Fruit fly (Drosophila melanogaster) whole organism, embryonic: ENCODE results near the gene CG42302.

Experiments
- Blimp-1 ChIP-seq: fragments of 200-800 bp; sonication (Bioruptor generic); optimal IDR thresholded peaks from 3 replicates; lab custom pipeline; 2018; ENCODE audit warnings: missing biosample characterization, missing genetic modification characterization, mild to moderate bottlenecking, moderate library complexity, missing genetic modification reagents
- CG12155 ChIP-seq: fragments of 200-800 bp; sonication (Bioruptor generic); optimal IDR thresholded peaks from 3 replicates; lab custom pipeline; 2016; ENCODE audit warnings: missing biosample characterization, missing genetic modification characterization
- CG13287 ChIP-seq: fragments of 200-800 bp; sonication (Bioruptor generic); IDR thresholded peaks from 2 replicates; pipeline ENCODE4 v1.3.6; 2022; ENCODE audit warnings: missing biosample characterization, missing genetic modification characterization; ENCODE audit not compliant: partially characterized antibody
- CG14014 ChIP-seq: fragments of 200-800 bp; sonication (Bioruptor generic); IDR thresholded peaks from 2 replicates; pipeline ENCODE4 v1.3.6; 2022; ENCODE audit warnings: missing biosample characterization, missing genetic modification characterization
- CG14667 ChIP-seq: fragments of 200-800 bp; sonication (Bioruptor generic); IDR thresholded peaks from 2 replicates; pipeline ENCODE4 v1.3.6; 2022; ENCODE audit warnings: missing biosample characterization, missing genetic modification characterization
- CG1603 ChIP-seq: fragments of 200-800 bp; sonication (Bioruptor generic); optimal IDR thresholded peaks from 2 replicates; lab custom pipeline; 2019; ENCODE audit warnings: missing biosample characterization, mild to moderate bottlenecking, missing genetic modification characterization, moderate library complexity
- CG17361 ChIP-seq: fragments of 200-800 bp; sonication (Bioruptor generic); IDR thresholded peaks from 3 replicates; pipeline ENCODE4 v1.3.6; 2022; ENCODE audit warnings: missing biosample characterization, missing genetic modification characterization
- CG31365 ChIP-seq: fragments of 200-800 bp; sonication (Bioruptor generic); optimal IDR thresholded peaks from 2 replicates; lab custom pipeline; 2018; ENCODE audit warnings: missing biosample characterization, mild to moderate bottlenecking, missing genetic modification characterization
- CG33557 ChIP-seq: fragments of 200-800 bp; sonication (Bioruptor generic); optimal IDR thresholded peaks from 2 replicates; lab custom pipeline; 2019; ENCODE audit warnings: missing biosample characterization, mild to moderate bottlenecking, missing genetic modification characterization, moderate library complexity
- CG3407 ChIP-seq: fragments of 200-800 bp; sonication (Bioruptor generic); optimal IDR thresholded peaks from 2 replicates; lab custom pipeline; 2018; ENCODE audit warnings: missing biosample characterization, mild to moderate bottlenecking, missing genetic modification characterization
- CG34224 ChIP-seq: fragments of 200-800 bp; sonication (Bioruptor generic); IDR thresholded peaks from 3 replicates; pipeline ENCODE4 v1.3.6; 2022; ENCODE audit warnings: missing biosample characterization, missing genetic modification characterization; ENCODE audit not compliant: partially characterized antibody
- CG4360 ChIP-seq: fragments of 200-800 bp; sonication (Bioruptor generic); IDR thresholded peaks from 2 replicates; pipeline ENCODE4 v1.3.6; 2022; ENCODE audit warnings: missing biosample characterization, missing genetic modification characterization
- CG4617 ChIP-seq: fragments of 200-800 bp; sonication (Bioruptor generic); optimal IDR thresholded peaks from 3 replicates; lab custom pipeline; 2016; ENCODE audit warnings: missing biosample characterization, missing genetic modification characterization, borderline replicate concordance
- CG6254 ChIP-seq: fragments of 200-800 bp; sonication (Bioruptor generic); optimal IDR thresholded peaks from 3 replicates; lab custom pipeline; 2017; ENCODE audit warnings: mild to moderate bottlenecking, missing biosample characterization, missing genetic modification reagents, missing genetic modification characterization
- CG9817 ChIP-seq: fragments of 200-800 bp; sonication (Bioruptor generic); optimal IDR thresholded peaks from 2 replicates; lab custom pipeline; 2018; ENCODE audit warnings: missing biosample characterization, mild to moderate bottlenecking, missing genetic modification characterization, moderate library complexity
- CG9932 ChIP-seq: fragments of 200-800 bp; sonication (Bioruptor generic); IDR thresholded peaks from 2 replicates; pipeline ENCODE4 v1.3.6; 2022; ENCODE audit warnings: missing biosample characterization, missing genetic modification characterization
- Doc2 ChIP-seq: fragments of 200-800 bp; sonication (Bioruptor generic); IDR thresholded peaks from 2 replicates; pipeline ENCODE4 v1.3.6; 2022; ENCODE audit warnings: missing biosample characterization, missing genetic modification characterization
- Doc3 ChIP-seq: fragments of 200-800 bp; sonication (Bioruptor generic); IDR thresholded peaks from 3 replicates; pipeline ENCODE4 v1.3.6; 2022; ENCODE audit warnings: missing biosample characterization, missing genetic modification characterization; ENCODE audit not compliant: partially characterized antibody
- Elba2 ChIP-seq: fragments of 200-800 bp; sonication (Bioruptor generic); optimal IDR thresholded peaks from 3 replicates; lab custom pipeline; 2016; ENCODE audit warnings: missing biosample characterization, missing genetic modification characterization
- Fer2 ChIP-seq: fragments of 200-800 bp; sonication (Bioruptor generic); optimal IDR thresholded peaks from 2 replicates; lab custom pipeline; 2018; ENCODE audit warnings: missing biosample characterization, mild to moderate bottlenecking, missing genetic modification characterization, moderate library complexity
- Fer3 ChIP-seq: fragments of 200-800 bp; sonication (Bioruptor generic); optimal IDR thresholded peaks from 2 replicates; lab custom pipeline; 2018; ENCODE audit warnings: missing biosample characterization, mild to moderate bottlenecking, missing genetic modification characterization, moderate library complexity
- HLH3B ChIP-seq: fragments of 200-800 bp; sonication (Bioruptor generic); IDR thresholded peaks from 2 replicates; pipeline ENCODE4 v1.3.6; 2022; ENCODE audit warnings: missing biosample characterization, missing genetic modification characterization
- Lpt ChIP-seq: fragments of >200 bp; optimal IDR thresholded peaks from 2 replicates; lab custom pipeline; 2018; ENCODE audit warnings: missing biosample characterization, missing genetic modification characterization
- MBD-R2 ChIP-seq: fragments of 200-800 bp; sonication (Bioruptor generic); IDR thresholded peaks from 2 replicates; pipeline ENCODE4 v1.3.6; 2022; ENCODE audit warnings: missing biosample characterization, missing genetic modification characterization
- Med ChIP-seq: fragments of 200-800 bp; sonication (Bioruptor generic); peaks from one replicate; lab custom pipeline; 2016; ENCODE audit warnings: missing biosample characterization, missing genetic modification characterization, mild to moderate bottlenecking, inconsistent platforms, moderate library complexity
- Six4 ChIP-seq: fragments of 200-800 bp; sonication (Bioruptor generic); optimal IDR thresholded peaks from 2 replicates; lab custom pipeline; 2016; ENCODE audit warnings: missing biosample characterization, missing genetic modification characterization
- Sox102F ChIP-seq: fragments of 200-800 bp; sonication (Bioruptor generic); optimal IDR thresholded peaks from 2 replicates; lab custom pipeline; 2018; ENCODE audit warnings: missing biosample characterization, mild to moderate bottlenecking, missing genetic modification characterization, moderate library complexity
- ac ChIP-seq: fragments of 200-800 bp; sonication (Bioruptor generic); optimal IDR thresholded peaks from 3 replicates; lab custom pipeline; 2017; ENCODE audit warnings: missing biosample characterization, mild to moderate bottlenecking, missing genetic modification characterization
- aop ChIP-seq: fragments of 200-800 bp; sonication (Bioruptor generic); IDR thresholded peaks from 2 replicates; pipeline ENCODE4 v1.3.6; 2022; ENCODE audit warnings: missing biosample characterization, missing genetic modification characterization
- ase ChIP-seq: fragments of 200-800 bp; sonication (Bioruptor generic); IDR thresholded peaks from 3 replicates; pipeline ENCODE4 v1.3.6; 2022; ENCODE audit warnings: missing biosample characterization, missing genetic modification characterization
- bowl ChIP-seq: fragments of 200-800 bp; sonication (Bioruptor generic); IDR thresholded peaks from 2 replicates; pipeline ENCODE4 v1.3.6; 2022; ENCODE audit warnings: missing biosample characterization, missing genetic modification characterization
- ci ChIP-seq: fragments of 200-800 bp; sonication (Bioruptor generic); IDR thresholded peaks from 3 replicates; pipeline ENCODE4 v1.3.6; 2022; ENCODE audit warnings: missing biosample characterization, missing genetic modification characterization
- crp ChIP-seq, 2 experiments: fragments of 200-800 bp; sonication (Bioruptor generic); optimal IDR thresholded peaks; 2 replicates in 1 of 2; 3 replicates in 1 of 2; lab custom pipeline; 2017; ENCODE audit warnings: missing biosample characterization in 2 of 2, missing genetic modification characterization in 2 of 2, mild to moderate bottlenecking in 1 of 2, moderate library complexity in 1 of 2
- disco-r ChIP-seq: fragments of 200-800 bp; sonication (Bioruptor generic); optimal IDR thresholded peaks from 2 replicates; lab custom pipeline; 2016; ENCODE audit warnings: missing biosample characterization, missing genetic modification characterization
- dmrt99B ChIP-seq: fragments of 200-800 bp; sonication (Bioruptor generic); optimal IDR thresholded peaks from 2 replicates; lab custom pipeline; 2018; ENCODE audit warnings: missing biosample characterization, mild to moderate bottlenecking, missing genetic modification characterization, moderate library complexity
- dysf ChIP-seq: fragments of 200-800 bp; sonication (Bioruptor generic); IDR thresholded peaks from 3 replicates; pipeline ENCODE4 v1.3.6; 2022; ENCODE audit warnings: missing biosample characterization, missing genetic modification characterization
- eyg ChIP-seq: fragments of 200-800 bp; sonication (Bioruptor generic); optimal IDR thresholded peaks from 3 replicates; lab custom pipeline; 2016; ENCODE audit warnings: missing biosample characterization, missing genetic modification characterization
- fd64A ChIP-seq: fragments of 200-800 bp; sonication (Bioruptor generic); optimal IDR thresholded peaks from 3 replicates; lab custom pipeline; 2018; ENCODE audit warnings: missing biosample characterization, mild to moderate bottlenecking, missing genetic modification characterization
- fd96Cb ChIP-seq: fragments of 200-800 bp; sonication (Bioruptor generic); optimal IDR thresholded peaks from 2 replicates; lab custom pipeline; 2018; ENCODE audit warnings: missing biosample characterization, mild to moderate bottlenecking, missing genetic modification characterization, moderate library complexity
- fru ChIP-seq: fragments of >200 bp; optimal IDR thresholded peaks from 2 replicates; lab custom pipeline; 2017
- gfzf ChIP-seq: fragments of 200-800 bp; sonication (Bioruptor generic); optimal IDR thresholded peaks from 2 replicates; lab custom pipeline; 2016; ENCODE audit warnings: missing biosample characterization, mild to moderate bottlenecking, missing genetic modification characterization, moderate library complexity
- jigr1 ChIP-seq: fragments of 200-800 bp; sonication (Bioruptor generic); IDR thresholded peaks from 3 replicates; pipeline ENCODE4 v1.3.6; 2022; ENCODE audit warnings: missing biosample characterization, missing genetic modification characterization
- klu ChIP-seq: fragments of 200-800 bp; sonication (Bioruptor generic); IDR thresholded peaks from 2 replicates; pipeline ENCODE4 v1.3.6; 2022; ENCODE audit warnings: missing biosample characterization, missing genetic modification characterization
- lmd ChIP-seq: fragments of 200-800 bp; sonication (Bioruptor generic); IDR thresholded peaks from 2 replicates; pipeline ENCODE4 v1.3.6; 2022; ENCODE audit warnings: missing biosample characterization, missing genetic modification characterization
- nom ChIP-seq: fragments of 200-800 bp; sonication (Bioruptor generic); optimal IDR thresholded peaks from 2 replicates; lab custom pipeline; 2017; ENCODE audit warnings: missing biosample characterization, missing genetic modification characterization, mild to moderate bottlenecking, moderate library complexity, missing genetic modification reagents
- pan ChIP-seq, 4 experiments: fragments of >200 bp in 3 of 4; fragments of 200-800 bp in 1 of 4; sonication (Bioruptor generic) in 1 of 4; optimal IDR thresholded peaks in 3 of 4; IDR thresholded peaks in 1 of 4; 2 replicates each; pipeline versions ENCODE4 v1.3.6 to Lab custom; 2017 to 2022; ENCODE audit warnings: missing biosample characterization in 2 of 4, missing genetic modification characterization in 2 of 4, mixed read lengths in 1 of 4
- repo ChIP-seq: fragments of 200-800 bp; sonication (Bioruptor generic); optimal IDR thresholded peaks from 2 replicates; lab custom pipeline; 2016; ENCODE audit warnings: missing biosample characterization, missing genetic modification characterization
- ssp ChIP-seq: fragments of 200-800 bp; sonication (Bioruptor generic); IDR thresholded peaks from 2 replicates; pipeline ENCODE4 v1.3.6; 2022; ENCODE audit warnings: missing biosample characterization, missing genetic modification characterization
- wdn ChIP-seq: fragments of 200-800 bp; sonication (Bioruptor generic); IDR thresholded peaks from 2 replicates; pipeline ENCODE4 v1.3.6; 2022; ENCODE audit warnings: missing biosample characterization, missing genetic modification characterization

Gene CG42302

dm6 chrX:18774818-18775343, 49.4 kb upstream of the CG42302 start, which contains the start of gene CG6891 (continued):
- TF ChIP-seq dysf (GFP tag; lab: Robert Waterston, UW) (0 out of 3 replicates have a peak, but pooled peaks have one; percentile 9), nom (GFP tag; lab: Kevin White, UChicago) (peak; percentile 54), CG13287 (GFP tag; lab: Robert Waterston, UW) (peak; percentile 41; the same call in 1 of the 2 replicates), Blimp-1 (peak; percentile 98), Elba2 (GFP tag; lab: Kevin White, UChicago) (no peak), CG4360 (0 out of 2 replicates have a peak, but pooled peaks have one; percentile 22), Fer2 (no peak), CG4617 (GFP tag; lab: Kevin White, UChicago) (no peak), crp (GFP tag; optimal IDR thresholded peaks at IDR 0.05; lab: Kevin White, UChicago) (peak in 1 of 2 experiments; percentile 17), gfzf (GFP tag; lab: Kevin White, UChicago) (no peak), ac (GFP tag; lab: Kevin White, UChicago) (peak; percentile 45), disco-r (GFP tag; lab: Kevin White, UChicago) (peak; percentile 15), Fer3 (tag; lab: Kevin White, UChicago) (no peak), CG9817 (tag; lab: Kevin White, UChicago) (peak; percentile 19), bowl (GFP tag; lab: Robert Waterston, UW) (no peak), wdn (GFP tag; lab: Robert Waterston, UW) (no peak), Doc2 (no peak), HLH3B (GFP tag; lab: Robert Waterston, UW) (no peak; the same call in 1 of the 2 replicates), CG34224 (GFP tag; lab: Robert Waterston, UW) (no peak; the same call in 2 of the 3 replicates), CG12155 (GFP tag; lab: Kevin White, UChicago) (no peak), Med (peak; percentile 63), jigr1 (GFP tag; lab: Robert Waterston, UW) (no peak), CG14667 (no peak), Doc3 (no peak), Lpt (GFP tag; lab: Kevin White, UChicago) (no peak), Six4 (GFP tag; lab: Kevin White, UChicago) (no peak), fd96Cb (tag; lab: Kevin White, UChicago) (peak; percentile 2), repo (GFP tag; lab: Kevin White, UChicago) (no peak), ci (peak; percentile 69), CG9932 (GFP tag; lab: Robert Waterston, UW) (no peak), CG3407 (GFP tag; lab: Kevin White, UChicago) (peak; percentile 54), dmrt99B (tag; lab: Kevin White, UChicago) (peak; percentile 15), pan (optimal IDR thresholded peaks at IDR 0.05; lab: Kevin White, UChicago) (no peak), pan (GFP tag; optimal IDR thresholded peaks at IDR 0.05 in 1 of 2, IDR thresholded peaks at IDR 0.05 in 1 of 2) (peak in 1 of 2 experiments; percentile 13), ase (peak; percentile 13; the same call in 1 of the 3 replicates), klu (no peak), Sox102F (GFP tag; lab: Kevin White, UChicago) (peak; percentile 30), ssp (GFP tag; lab: Robert Waterston, UW) (peak; percentile 54), lmd (GFP tag; lab: Robert Waterston, UW) (peak; percentile 46), CG33557 (GFP tag; lab: Kevin White, UChicago) (peak; percentile 76), eyg (GFP tag; lab: Kevin White, UChicago) (no peak), CG1603 (tag; lab: Kevin White, UChicago) (peak; percentile 54), CG17361 (GFP tag; lab: Robert Waterston, UW) (0 out of 3 replicates have a peak, but pooled peaks have one; percentile 16), aop (no peak), MBD-R2 (GFP tag; lab: Robert Waterston, UW) (0 out of 2 replicates have a peak, but pooled peaks have one; percentile 19), CG6254 (GFP tag; lab: Kevin White, UChicago) (no peak), fru (no peak), fd64A (no peak), CG31365 (tag; lab: Kevin White, UChicago) (no peak), CG14014 (GFP tag; lab: Robert Waterston, UW) (0 out of 2 replicates have a peak, but pooled peaks have one; percentile 13)
